Worm (Caenorhabditis elegans) whole organism, late embryonic: ENCODE results near the gene F42G4.5.

Experiments used
- C08G9.2 ChIP-seq: sonication (generic microtip); optimal IDR thresholded peaks from 2 replicates; lab custom pipeline; 2016; ENCODE audit warnings: mild to moderate bottlenecking, missing genetic modification characterization, moderate library complexity, missing compliant biosample characterization
- F13H6.1 ChIP-seq: sonication (generic microtip); optimal IDR thresholded peaks from 2 replicates; lab custom pipeline; 2016; ENCODE audit warnings: missing genetic modification characterization, missing compliant biosample characterization
- K02D7.2 ChIP-seq: sonication (generic microtip); optimal IDR thresholded peaks from 2 replicates; lab custom pipeline; 2017; ENCODE audit warnings: mild to moderate bottlenecking, missing genetic modification characterization, missing compliant biosample characterization
- T23F11.4 ChIP-seq: fragments of 200-800 bp; sonication (Bioruptor generic); optimal IDR thresholded peaks from 2 replicates; lab custom pipeline; 2018; ENCODE audit warnings: mild to moderate bottlenecking, missing genetic modification characterization, missing compliant biosample characterization
- Y22D7AL.16 ChIP-seq: sonication (generic microtip); optimal IDR thresholded peaks from 2 replicates; lab custom pipeline; 2016; ENCODE audit warnings: missing genetic modification characterization, missing compliant biosample characterization
- ceh-19 ChIP-seq: fragments of 200-800 bp; sonication (Bioruptor generic); optimal IDR thresholded peaks from 2 replicates; lab custom pipeline; 2018; ENCODE audit warnings: mild to moderate bottlenecking, missing genetic modification characterization, missing compliant biosample characterization
- ceh-24 ChIP-seq: sonication (generic microtip); optimal IDR thresholded peaks from 2 replicates; lab custom pipeline; 2016; ENCODE audit warnings: mild to moderate bottlenecking, missing genetic modification characterization, missing compliant biosample characterization
- ceh-30 ChIP-seq: fragments of 150-350 bp; optimal IDR thresholded peaks from 2 replicates; lab custom pipeline; 2014; ENCODE audit warnings: missing biosample characterization, missing genetic modification characterization
- ceh-31 ChIP-seq: sonication (generic microtip); optimal IDR thresholded peaks from 2 replicates; lab custom pipeline; 2016; ENCODE audit warnings: missing genetic modification characterization, missing compliant biosample characterization
- ceh-34 ChIP-seq: sonication (generic microtip); optimal IDR thresholded peaks from 2 replicates; lab custom pipeline; 2016; ENCODE audit warnings: mild to moderate bottlenecking, missing genetic modification characterization, missing compliant biosample characterization
- ceh-48 ChIP-seq: sonication (generic microtip); optimal IDR thresholded peaks from 2 replicates; lab custom pipeline; 2016; ENCODE audit warnings: missing genetic modification characterization, inconsistent platforms, missing compliant biosample characterization
- ceh-9 ChIP-seq: sonication (generic microtip); optimal IDR thresholded peaks from 2 replicates; lab custom pipeline; 2016; ENCODE audit warnings: mild to moderate bottlenecking, missing genetic modification characterization, inconsistent platforms, missing compliant biosample characterization
- elt-2 ChIP-seq: sonication (generic microtip); optimal IDR thresholded peaks from 2 replicates; lab custom pipeline; 2016; ENCODE audit warnings: missing genetic modification reagents, missing genetic modification characterization, missing compliant biosample characterization
- ets-4 ChIP-seq: sonication (generic microtip); optimal IDR thresholded peaks from 2 replicates; lab custom pipeline; 2016; ENCODE audit warnings: missing genetic modification characterization, missing compliant biosample characterization
- eyg-1 ChIP-seq: sonication (generic microtip); optimal IDR thresholded peaks from 2 replicates; lab custom pipeline; 2016; ENCODE audit warnings: missing genotype, missing genetic modification characterization, missing compliant biosample characterization
- fax-1 ChIP-seq: sonication (generic microtip); optimal IDR thresholded peaks from 2 replicates; lab custom pipeline; 2016; ENCODE audit warnings: missing genotype, missing genetic modification characterization, missing compliant biosample characterization
- fkh-10 ChIP-seq: fragments of 150-350 bp; optimal IDR thresholded peaks from 2 replicates; lab custom pipeline; 2014; ENCODE audit warnings: missing biosample characterization, missing genetic modification reagents, missing genetic modification characterization
- gmeb-2 ChIP-seq: sonication (generic microtip); optimal IDR thresholded peaks from 2 replicates; lab custom pipeline; 2016; ENCODE audit warnings: missing genetic modification characterization, inconsistent platforms, missing compliant biosample characterization
- hlh-15 ChIP-seq: sonication (generic microtip); optimal IDR thresholded peaks from 2 replicates; lab custom pipeline; 2016; ENCODE audit warnings: missing genetic modification characterization, missing compliant biosample characterization
- hlh-6 ChIP-seq: sonication (generic microtip); optimal IDR thresholded peaks from 2 replicates; lab custom pipeline; 2016; ENCODE audit warnings: missing genotype, missing genetic modification characterization, missing compliant biosample characterization
- lim-6 ChIP-seq: sonication (generic microtip); optimal IDR thresholded peaks from 2 replicates; lab custom pipeline; 2016; ENCODE audit warnings: missing genetic modification characterization, missing compliant biosample characterization
- nfya-1 ChIP-seq: sonication (generic microtip); optimal IDR thresholded peaks from 2 replicates; lab custom pipeline; 2017; ENCODE audit warnings: missing genetic modification characterization, mild to moderate bottlenecking, missing compliant biosample characterization, antibody characterized with exemption, moderate library complexity
- nhr-232 ChIP-seq: sonication (generic microtip); optimal IDR thresholded peaks from 2 replicates; lab custom pipeline; 2016; ENCODE audit warnings: missing genetic modification characterization, missing compliant biosample characterization
- npax-4 ChIP-seq: sonication (generic microtip); optimal IDR thresholded peaks from 2 replicates; lab custom pipeline; 2016; ENCODE audit warnings: missing genetic modification characterization, missing compliant biosample characterization
- odd-2 ChIP-seq: sonication (generic microtip); optimal IDR thresholded peaks from 2 replicates; lab custom pipeline; 2017; ENCODE audit warnings: antibody characterized with exemption, mild to moderate bottlenecking, missing genetic modification characterization, missing compliant biosample characterization
- pat-9 ChIP-seq: fragments of 200-800 bp; sonication (Bioruptor generic); optimal IDR thresholded peaks from 2 replicates; lab custom pipeline; 2018; ENCODE audit warnings: mild to moderate bottlenecking, missing genetic modification characterization, moderate library complexity, missing compliant biosample characterization
- pha-2 ChIP-seq: sonication (generic microtip); optimal IDR thresholded peaks from 2 replicates; lab custom pipeline; 2017; ENCODE audit warnings: mild to moderate bottlenecking, missing genetic modification characterization, missing compliant biosample characterization
- pros-1 ChIP-seq: fragments of 150-350 bp; optimal IDR thresholded peaks from 2 replicates; lab custom pipeline; 2014; ENCODE audit warnings: missing biosample characterization, missing genetic modification reagents, missing genetic modification characterization
- ref-2 ChIP-seq: sonication (generic microtip); optimal IDR thresholded peaks from 2 replicates; lab custom pipeline; 2016; ENCODE audit warnings: missing genetic modification characterization, missing compliant biosample characterization
- rnt-1 ChIP-seq: sonication (generic microtip); optimal IDR thresholded peaks from 2 replicates; lab custom pipeline; 2016; ENCODE audit warnings: missing genetic modification characterization, missing compliant biosample characterization
- sox-2 ChIP-seq: fragments of 200-800 bp; sonication (Bioruptor generic); IDR thresholded peaks from 2 replicates; pipeline ENCODE4 v1.3.6; 2022; ENCODE audit warnings: missing genetic modification reagents, missing genetic modification characterization, missing compliant biosample characterization
- syd-9 ChIP-seq: sonication (generic microtip); optimal IDR thresholded peaks from 2 replicates; lab custom pipeline; 2016; ENCODE audit warnings: mild to moderate bottlenecking, missing genetic modification characterization, moderate library complexity, missing compliant biosample characterization
- tbx-7 ChIP-seq: sonication (generic microtip); optimal IDR thresholded peaks from 2 replicates; lab custom pipeline; 2016; ENCODE audit warnings: missing genotype, missing genetic modification characterization, missing compliant biosample characterization
- unc-3 ChIP-seq, 2 experiments: fragments of 200-800 bp in 1 of 2; sonication (Bioruptor generic) in 1 of 2; sonication (generic microtip) in 1 of 2; conservative IDR thresholded peaks in 1 of 2; optimal IDR thresholded peaks in 1 of 2; 2 replicates each; pipeline versions ENCODE4 v1.3.6 to Lab custom; 2016 to 2022; ENCODE audit warnings: missing compliant biosample characterization in 2 of 2, missing genetic modification characterization in 2 of 2, missing genetic modification reagents in 1 of 2
- unc-42 ChIP-seq: sonication (generic microtip); optimal IDR thresholded peaks from 2 replicates; lab custom pipeline; 2016; ENCODE audit warnings: missing genotype, missing genetic modification characterization, missing compliant biosample characterization

The F42G4.5 gene

DNA sequence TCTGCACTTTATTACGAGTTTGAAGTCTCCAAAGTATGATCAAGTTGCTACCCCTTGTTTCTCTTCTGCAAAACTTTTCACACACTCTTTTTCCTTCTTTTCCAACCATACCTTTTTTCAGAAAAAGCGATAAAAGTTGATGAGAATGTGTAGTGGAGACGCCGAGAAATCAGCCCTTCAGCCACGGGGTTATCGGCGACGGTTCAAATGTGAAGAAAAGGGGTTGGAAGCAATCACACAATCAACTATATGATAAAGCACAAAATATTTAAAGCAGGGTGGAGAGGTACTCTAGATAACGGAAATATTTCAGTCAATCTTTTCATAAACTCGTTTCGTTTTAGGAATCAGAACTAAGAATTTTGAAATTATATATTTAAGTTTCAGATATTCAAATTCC, at the start of gene F42G4.5:
Gene F42G4.5, plus strand, starts transcription at position 379 of the 400 bp plus-strand sequence.
- TF ChIP-seq ceh-9 (tag; lab: Kevin White, UChicago) (no peak), elt-2 (tag; lab: Kevin White, UChicago) (no peak), npax-4 (tag; lab: Kevin White, UChicago) (no peak), nhr-232 (tag; lab: Kevin White, UChicago) (no peak), eyg-1 (tag; lab: Kevin White, UChicago) (no peak), C08G9.2 (tag; lab: Kevin White, UChicago) (no peak), lim-6 (tag; lab: Kevin White, UChicago) (no peak), unc-42 (tag; lab: Kevin White, UChicago) (no peak), hlh-15 (tag; lab: Kevin White, UChicago) (no peak), F13H6.1 (no peak), odd-2 (tag; lab: Kevin White, UChicago) (no peak), hlh-6 (tag; lab: Kevin White, UChicago) (no peak), syd-9 (tag; lab: Kevin White, UChicago) (no peak), Y22D7AL.16 (tag; lab: Kevin White, UChicago) (no peak)

DNA sequence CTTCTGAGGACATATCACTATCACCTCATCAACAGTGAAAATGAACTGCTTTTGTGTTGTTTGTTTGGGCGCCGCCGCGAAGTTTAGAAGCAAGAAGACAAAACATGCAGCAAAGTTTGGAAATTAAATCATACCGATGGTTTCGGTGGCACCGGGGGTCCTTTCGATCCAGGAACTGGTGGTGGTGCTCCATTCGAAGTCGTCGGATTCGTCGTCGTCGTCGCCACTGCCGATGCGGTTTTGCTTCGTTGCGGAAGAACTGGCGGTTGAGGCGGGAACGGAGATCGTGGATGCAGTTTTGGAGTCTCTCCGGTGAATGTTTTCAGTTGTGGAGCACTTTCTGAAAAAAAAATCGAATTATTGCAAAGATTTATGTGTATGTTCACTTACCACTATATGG, 49.8 kb upstream of the F42G4.5 start:
- TF ChIP-seq pros-1 (tag; lab: Kevin White, UChicago), result no peak
- TF ChIP-seq ceh-48, result no peak
- no peak for TF ChIP-seq T23F11.4 (GFP tag; lab: Kevin White, UChicago)
- no peak for TF ChIP-seq ceh-24 (tag; lab: Kevin White, UChicago)
- no peak for TF ChIP-seq sox-2 (GFP tag; lab: Robert Waterston, UW)
- TF ChIP-seq ceh-30 (tag; lab: Kevin White, UChicago), result no peak
- TF ChIP-seq pat-9 (tag; lab: Kevin White, UChicago), result no peak
- no peak for TF ChIP-seq unc-3 (GFP tag; conservative IDR thresholded peaks at IDR 0.05; lab: Robert Waterston, UW)
- no peak for TF ChIP-seq unc-3 (tag; optimal IDR thresholded peaks at IDR 0.05; lab: Kevin White, UChicago)
- no peak for TF ChIP-seq K02D7.2 (tag; lab: Kevin White, UChicago)
- no peak for TF ChIP-seq ets-4
- TF ChIP-seq, all 69 proteins: peak for 0

DNA sequence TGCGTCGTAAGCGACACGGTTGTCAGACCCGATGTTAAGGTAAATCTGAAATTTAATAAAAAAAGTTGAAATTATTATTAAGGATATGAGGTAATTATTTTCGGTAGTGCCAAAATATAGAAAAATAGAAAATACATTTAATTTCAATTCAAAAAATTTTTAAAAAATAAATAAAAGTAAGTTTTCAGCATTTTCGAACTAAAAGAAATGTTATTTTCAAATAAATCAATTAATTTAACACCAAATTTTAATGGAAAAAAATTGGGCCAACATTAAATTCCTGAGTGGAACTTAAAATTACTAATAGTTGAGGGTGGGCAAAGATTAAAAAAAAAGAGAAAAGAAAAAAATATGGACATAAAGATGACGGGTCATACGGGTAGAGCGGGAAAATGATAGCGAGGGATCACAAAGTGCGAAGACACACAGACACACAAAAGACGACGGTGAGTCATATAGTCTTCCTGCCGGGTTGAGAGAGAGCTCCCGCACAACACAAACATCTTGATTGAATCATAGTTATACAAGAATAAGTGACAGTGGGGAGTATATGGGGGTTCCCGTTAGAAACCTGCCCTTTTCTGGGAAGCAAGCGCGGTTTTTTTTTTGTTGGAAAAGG, 47.4 kb upstream of the F42G4.5 start, which contains the start of gene max-2:
Gene max-2, minus strand, starts transcription at position 51 of the 619 bp plus-strand sequence.
- TF ChIP-seq pros-1 (tag; lab: Kevin White, UChicago) (no peak), ceh-34 (no peak), unc-3 (GFP tag; conservative IDR thresholded peaks at IDR 0.05; lab: Robert Waterston, UW) (no peak), unc-3 (tag; optimal IDR thresholded peaks at IDR 0.05; lab: Kevin White, UChicago) (no peak), nfya-1 (no peak), npax-4 (tag; lab: Kevin White, UChicago) (no peak), Y22D7AL.16 (tag; lab: Kevin White, UChicago) (no peak), tbx-7 (tag; lab: Kevin White, UChicago) (no peak), fkh-10 (GFP tag; lab: Kevin White, UChicago) (no peak), rnt-1 (tag; lab: Kevin White, UChicago) (no peak), odd-2 (tag; lab: Kevin White, UChicago) (no peak), F13H6.1 (no peak)
- TF ChIP-seq, all 69 proteins: peak for 0

DNA sequence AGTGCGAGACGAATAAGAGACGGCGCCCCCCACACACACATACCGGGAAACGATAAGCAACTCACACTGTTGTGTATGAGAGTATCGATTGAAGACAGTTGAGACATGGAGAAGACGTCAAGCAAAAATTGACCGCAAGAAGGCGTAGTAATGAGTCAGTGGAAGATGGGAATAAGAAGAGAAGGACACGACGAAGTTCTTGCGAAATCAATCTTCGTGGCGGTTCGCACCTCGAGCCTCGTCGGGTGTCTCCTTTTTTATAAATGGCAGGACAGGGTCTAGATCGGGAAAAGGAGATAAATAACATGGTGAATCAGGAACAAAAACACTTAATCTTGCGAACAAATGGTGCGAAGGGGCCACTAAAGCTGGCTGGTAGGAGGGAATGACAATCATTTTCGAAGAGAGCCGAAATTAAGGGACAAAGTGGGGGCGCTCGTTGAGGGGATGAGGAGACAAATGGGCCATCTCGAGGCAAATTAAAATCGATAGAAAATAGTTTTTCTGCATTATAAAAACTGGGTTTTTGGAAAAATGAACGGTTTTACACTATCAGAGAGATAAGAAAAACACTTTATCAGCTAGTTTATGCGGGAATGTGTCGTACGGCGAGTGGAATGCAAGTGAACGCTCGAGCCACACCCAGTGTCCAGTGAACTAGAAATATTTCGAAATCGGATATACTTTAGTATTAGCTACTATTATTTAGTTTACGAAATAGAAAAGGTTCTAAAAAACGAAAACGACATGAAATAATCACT, 43.8 kb upstream of the F42G4.5 start:
- TF ChIP-seq elt-2 (tag; lab: Kevin White, UChicago) (peak; percentile 69), ref-2 (tag; lab: Kevin White, UChicago) (no peak)

DNA sequence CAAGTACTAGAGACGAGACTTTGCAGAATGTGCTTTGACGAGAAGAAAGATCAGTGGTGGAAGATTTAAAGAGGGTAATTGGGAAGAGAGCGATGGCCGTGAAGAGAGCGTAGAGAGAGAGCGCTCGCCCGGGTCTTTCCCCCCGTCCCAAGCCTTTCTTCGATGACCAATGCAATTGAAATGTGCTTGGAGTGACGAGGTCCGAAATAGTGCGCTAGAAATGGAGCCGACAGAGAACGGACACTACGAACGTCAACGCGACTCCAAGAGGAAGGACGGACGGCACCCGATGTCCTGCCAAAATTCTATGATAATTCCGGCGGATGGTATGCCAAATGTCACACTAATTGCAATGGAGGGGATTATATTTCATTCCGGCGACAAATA, 43.2 kb upstream of the F42G4.5 start:
- TF ChIP-seq gmeb-2 (tag; lab: Kevin White, UChicago), result no peak
- no peak for TF ChIP-seq elt-2 (tag; lab: Kevin White, UChicago)
- TF ChIP-seq ceh-34, result peak; percentile 59
- no peak for TF ChIP-seq fax-1 (tag; lab: Kevin White, UChicago)
- TF ChIP-seq ceh-19, result peak; percentile 19
- TF ChIP-seq pha-2 (tag; lab: Kevin White, UChicago), result no peak
- no peak for TF ChIP-seq tbx-7 (tag; lab: Kevin White, UChicago)
- no peak for TF ChIP-seq eyg-1 (tag; lab: Kevin White, UChicago)
- TF ChIP-seq ceh-31 (tag; lab: Kevin White, UChicago), result peak; percentile 30
